Worm (Caenorhabditis elegans) whole organism, L1 larva: ENCODE measurements around the gene mdt-26.

Experiments used
- C16A3.4 ChIP-seq: fragments of 150-350 bp; optimal IDR thresholded peaks from 2 replicates; lab custom pipeline; 2014; ENCODE audit warnings: missing biosample characterization, missing genetic modification characterization
- Y116A8C.19 ChIP-seq: sonication (generic microtip); optimal IDR thresholded peaks from 2 replicates; lab custom pipeline; 2016; ENCODE audit warnings: missing compliant biosample characterization, missing genetic modification characterization, borderline replicate concordance
- alr-1 ChIP-seq: fragments of 200-800 bp; sonication (Bioruptor generic); optimal IDR thresholded peaks from 2 replicates; lab custom pipeline; 2018; ENCODE audit warnings: borderline replicate concordance, mild to moderate bottlenecking, missing genetic modification characterization, missing compliant biosample characterization
- blmp-1 ChIP-seq: fragments of 150-350 bp; optimal IDR thresholded peaks from 2 replicates; lab custom pipeline; 2014; ENCODE audit warnings: missing biosample characterization, missing genetic modification characterization
- ceh-63 ChIP-seq: fragments of 200-800 bp; sonication (Bioruptor generic); optimal IDR thresholded peaks from 2 replicates; lab custom pipeline; 2018; ENCODE audit warnings: mild to moderate bottlenecking, missing genetic modification characterization, missing compliant biosample characterization
- ceh-82 ChIP-seq, 3 experiments: fragments of 150-350 bp in 1 of 3; sonication (generic microtip) in 2 of 3; optimal IDR thresholded peaks; 2 replicates each; lab custom pipeline; 2014 to 2017; ENCODE audit warnings: missing biosample characterization in 3 of 3, missing genetic modification characterization in 3 of 3
- ceh-88 ChIP-seq: fragments of 200-800 bp; sonication (Bioruptor generic); IDR thresholded peaks from 2 replicates; pipeline ENCODE4 v1.3.6; 2022; ENCODE audit warnings: missing genetic modification characterization, missing compliant biosample characterization
- dpl-1 ChIP-seq, 3 experiments: fragments of 150-350 bp in 2 of 3; sonication (generic microtip) in 1 of 3; optimal IDR thresholded peaks; 2 replicates each; lab custom pipeline; 2014 to 2017; ENCODE audit warnings: missing biosample characterization in 3 of 3, missing genetic modification characterization in 3 of 3, missing genetic modification reagents in 3 of 3
- efl-1 ChIP-seq, 4 experiments: fragments of 150-350 bp; optimal IDR thresholded peaks in 3 of 4; peaks in 1 of 4; 1 replicate in 1 of 4; 2 replicates in 3 of 4; lab custom pipeline; 2014; ENCODE audit warnings: missing biosample characterization in 2 of 4, missing genetic modification characterization in 2 of 4, missing genetic modification reagents in 2 of 4
- elt-2 ChIP-seq: sonication (generic microtip); optimal IDR thresholded peaks from 2 replicates; lab custom pipeline; 2016; ENCODE audit warnings: missing genetic modification characterization, mild to moderate bottlenecking, inconsistent platforms, missing compliant biosample characterization, missing genetic modification reagents
- elt-3 ChIP-seq, 6 experiments: fragments of 150-350 bp in 1 of 6; sonication (generic microtip); optimal IDR thresholded peaks; 2 replicates each; lab custom pipeline; 2017 to 2018; ENCODE audit warnings: missing biosample characterization in 6 of 6, missing genetic modification characterization in 6 of 6, inconsistent platforms in 1 of 6
- ets-5 ChIP-seq: fragments of 200-800 bp; sonication (Bioruptor generic); IDR thresholded peaks from 2 replicates; pipeline ENCODE4 v1.3.6; 2022; ENCODE audit warnings: missing genetic modification characterization, missing compliant biosample characterization
- fkh-10 ChIP-seq: sonication (generic microtip); optimal IDR thresholded peaks from 2 replicates; lab custom pipeline; 2017; ENCODE audit warnings: missing biosample characterization, missing genetic modification reagents, missing genetic modification characterization
- fkh-4 ChIP-seq: sonication (generic microtip); optimal IDR thresholded peaks from 2 replicates; lab custom pipeline; 2016; ENCODE audit warnings: missing compliant biosample characterization, missing genetic modification characterization, borderline replicate concordance
- fkh-8 ChIP-seq: sonication (generic microtip); optimal IDR thresholded peaks from 2 replicates; lab custom pipeline; 2016; ENCODE audit warnings: mild to moderate bottlenecking, missing genetic modification characterization, missing compliant biosample characterization
- lin-13 ChIP-seq: fragments of 150-350 bp; optimal IDR thresholded peaks from 2 replicates; lab custom pipeline; 2014; ENCODE audit warnings: missing biosample characterization, missing genetic modification reagents, missing genetic modification characterization
- lin-14 ChIP-seq: fragments of 200-800 bp; sonication (Bioruptor generic); optimal IDR thresholded peaks from 2 replicates; lab custom pipeline; 2018; ENCODE audit warnings: mild to moderate bottlenecking, missing genetic modification characterization, moderate library complexity, missing compliant biosample characterization
- lin-35 ChIP-seq, 2 experiments: fragments of 150-350 bp; optimal IDR thresholded peaks; 2 replicates each; lab custom pipeline; 2014; ENCODE audit warnings: missing biosample characterization in 2 of 2, missing genetic modification characterization in 2 of 2, missing genetic modification reagents in 2 of 2
- lin-39 ChIP-seq: fragments of 150-350 bp; optimal IDR thresholded peaks from 2 replicates; lab custom pipeline; 2014; ENCODE audit warnings: missing biosample characterization, missing genetic modification reagents, missing genetic modification characterization
- lsy-2 ChIP-seq, 2 experiments: fragments of 150-350 bp; optimal IDR thresholded peaks; 2 replicates each; lab custom pipeline; 2014; ENCODE audit warnings: missing biosample characterization in 2 of 2, missing genetic modification characterization in 2 of 2
- mdl-1 ChIP-seq, 2 experiments: fragments of 150-350 bp; optimal IDR thresholded peaks; 2 replicates each; lab custom pipeline; 2014 to 2017; ENCODE audit warnings: missing biosample characterization in 2 of 2, missing genetic modification characterization in 2 of 2, inconsistent platforms in 1 of 2
- mef-2 ChIP-seq: fragments of 150-350 bp; optimal IDR thresholded peaks from 2 replicates; lab custom pipeline; 2014; ENCODE audit warnings: missing biosample characterization, missing genetic modification characterization
- mep-1 ChIP-seq: fragments of 150-350 bp; optimal IDR thresholded peaks from 2 replicates; lab custom pipeline; 2014; ENCODE audit warnings: missing biosample characterization, missing genetic modification characterization
- nhr-11 ChIP-seq: fragments of 150-350 bp; optimal IDR thresholded peaks from 2 replicates; lab custom pipeline; 2014; ENCODE audit warnings: missing biosample characterization, missing genetic modification characterization
- nhr-12 ChIP-seq: sonication (generic microtip); optimal IDR thresholded peaks from 2 replicates; lab custom pipeline; 2017; ENCODE audit warnings: missing biosample characterization, missing genetic modification characterization
- nhr-19 ChIP-seq: fragments of 200-800 bp; sonication (Bioruptor generic); conservative IDR thresholded peaks from 2 replicates; pipeline ENCODE4 v1.3.6; 2022; ENCODE audit warnings: missing genetic modification characterization, missing compliant biosample characterization
- nhr-20 ChIP-seq: sonication (generic microtip); optimal IDR thresholded peaks from 2 replicates; lab custom pipeline; 2016; ENCODE audit warnings: mild to moderate bottlenecking, missing genetic modification characterization, missing compliant biosample characterization
- nhr-47 ChIP-seq: sonication (generic microtip); optimal IDR thresholded peaks from 2 replicates; lab custom pipeline; 2016; ENCODE audit warnings: mild to moderate bottlenecking, missing genetic modification characterization, moderate library complexity, missing compliant biosample characterization
- nhr-71 ChIP-seq: sonication (generic microtip); optimal IDR thresholded peaks from 2 replicates; lab custom pipeline; 2016; ENCODE audit warnings: mild to moderate bottlenecking, missing genetic modification characterization, moderate library complexity, missing compliant biosample characterization
- nhr-76 ChIP-seq: sonication (generic microtip); optimal IDR thresholded peaks from 2 replicates; lab custom pipeline; 2017; ENCODE audit warnings: missing biosample characterization, missing genetic modification characterization
- nhr-84 ChIP-seq: sonication (generic microtip); optimal IDR thresholded peaks from 2 replicates; lab custom pipeline; 2017; ENCODE audit warnings: missing biosample characterization, missing genetic modification characterization
- nhr-85 ChIP-seq: sonication (generic microtip); peaks from one replicate; lab custom pipeline; 2016; ENCODE audit warnings: missing genetic modification characterization, inconsistent platforms, missing compliant biosample characterization
- pag-3 ChIP-seq: sonication (generic microtip); optimal IDR thresholded peaks from 2 replicates; lab custom pipeline; 2017; ENCODE audit warnings: missing genetic modification characterization, mild to moderate bottlenecking, missing compliant biosample characterization, antibody characterized with exemption, borderline replicate concordance; ENCODE audit not compliant: insufficient read depth
- rnt-1 ChIP-seq: sonication (generic microtip); optimal IDR thresholded peaks from 2 replicates; lab custom pipeline; 2016; ENCODE audit warnings: mild to moderate bottlenecking, missing genetic modification characterization, moderate library complexity, missing compliant biosample characterization
- skn-1 ChIP-seq: fragments of 150-350 bp; optimal IDR thresholded peaks from 2 replicates; lab custom pipeline; 2014; ENCODE audit warnings: missing biosample characterization, missing genetic modification characterization
- snpc-4 ChIP-seq: fragments of 150-350 bp; optimal IDR thresholded peaks from 2 replicates; lab custom pipeline; 2014; ENCODE audit warnings: missing biosample characterization, missing genetic modification characterization
- snu-23 ChIP-seq: sonication (generic microtip); optimal IDR thresholded peaks from 2 replicates; lab custom pipeline; 2016; ENCODE audit warnings: missing genetic modification characterization, missing compliant biosample characterization
- swsn-7 ChIP-seq: sonication (generic microtip); optimal IDR thresholded peaks from 2 replicates; lab custom pipeline; 2016; ENCODE audit warnings: missing genetic modification characterization, missing compliant biosample characterization
- tbx-2 ChIP-seq: sonication (generic microtip); optimal IDR thresholded peaks from 2 replicates; lab custom pipeline; 2016; ENCODE audit warnings: missing genetic modification characterization, missing compliant biosample characterization
- tlp-1 ChIP-seq: fragments of 150-350 bp; optimal IDR thresholded peaks from 2 replicates; lab custom pipeline; 2014; ENCODE audit warnings: missing biosample characterization, missing genetic modification characterization
- unc-130 ChIP-seq: fragments of 150-350 bp; optimal IDR thresholded peaks from 2 replicates; lab custom pipeline; 2017; ENCODE audit warnings: missing biosample characterization, missing genetic modification characterization, inconsistent platforms
- unc-30 ChIP-seq: sonication (generic microtip); optimal IDR thresholded peaks from 2 replicates; lab custom pipeline; 2017; ENCODE audit warnings: missing biosample characterization, missing genetic modification characterization
- unc-62 ChIP-seq: fragments of 150-350 bp; optimal IDR thresholded peaks from 2 replicates; lab custom pipeline; 2014; ENCODE audit warnings: missing biosample characterization, missing genetic modification reagents, missing genetic modification characterization
- vab-15 ChIP-seq: sonication (generic microtip); optimal IDR thresholded peaks from 2 replicates; lab custom pipeline; 2017; ENCODE audit warnings: missing genotype, mild to moderate bottlenecking, missing genetic modification characterization, missing compliant biosample characterization
- zip-4 ChIP-seq: fragments of 200-800 bp; sonication (Bioruptor generic); optimal IDR thresholded peaks from 2 replicates; lab custom pipeline; 2018; ENCODE audit warnings: mild to moderate bottlenecking, missing genetic modification characterization, moderate library complexity, missing compliant biosample characterization
- ztf-4 ChIP-seq: fragments of 150-350 bp; optimal IDR thresholded peaks from 2 replicates; lab custom pipeline; 2014; ENCODE audit warnings: missing biosample characterization, missing genetic modification characterization

mdt-26 gene

ce11 chrII:5698254-5698653 lies 37.3 kb downstream of the mdt-26 start:
- peak; percentile 19 for TF ChIP-seq fkh-8 (tag; lab: Kevin White, UChicago)
- TF ChIP-seq lin-14 (GFP tag; lab: Kevin White, UChicago): peak; percentile 85
- TF ChIP-seq mef-2 (tag; lab: Kevin White, UChicago): no peak
- peak; percentile 38 for TF ChIP-seq blmp-1 (tag; lab: Kevin White, UChicago)
- peak; percentile 33 for TF ChIP-seq nhr-47 (tag; lab: Kevin White, UChicago)
- TF ChIP-seq alr-1 (tag; lab: Kevin White, UChicago): no peak
- no peak for TF ChIP-seq Y116A8C.19 (tag; lab: Kevin White, UChicago)
- peak; percentile 52 for TF ChIP-seq mep-1 (tag; lab: Kevin White, UChicago)
- TF ChIP-seq fkh-4 (tag; lab: Kevin White, UChicago): no peak
- peak; percentile 36 for TF ChIP-seq nhr-11
- peak; percentile 77 for TF ChIP-seq snu-23
- peak in 2 of 3 experiments; percentile 23 to 44 for TF ChIP-seq dpl-1 (GFP tag; optimal IDR thresholded peaks at IDR 0.05; lab: Kevin White, UChicago)
- TF ChIP-seq lin-35 (GFP tag; optimal IDR thresholded peaks at IDR 0.05; lab: Kevin White, UChicago): peak; percentile 27 to 72
- peak; percentile 88 for TF ChIP-seq nhr-71 (tag; lab: Kevin White, UChicago)
- TF ChIP-seq nhr-85 (tag; lab: Kevin White, UChicago): peak; percentile 56
- TF ChIP-seq vab-15 (tag; lab: Kevin White, UChicago): peak; percentile 46
- TF ChIP-seq elt-2 (tag; lab: Kevin White, UChicago): peak; percentile 51
- TF ChIP-seq ceh-63 (GFP tag; lab: Kevin White, UChicago): no peak
- peak; percentile 57 for TF ChIP-seq rnt-1 (tag; lab: Kevin White, UChicago)
- peak; percentile 82 for TF ChIP-seq nhr-19
- TF ChIP-seq elt-3 (tag; optimal IDR thresholded peaks at IDR 0.05; lab: Kevin White, UChicago): peak in 2 of 6 experiments; percentile 51 to 85
- peak; percentile 44 to 55 for TF ChIP-seq lsy-2 (tag; optimal IDR thresholded peaks at IDR 0.05; lab: Kevin White, UChicago)
- peak; percentile 25 for TF ChIP-seq swsn-7 (tag; lab: Kevin White, UChicago)
- TF ChIP-seq tbx-2: peak; percentile 57
- no peak for TF ChIP-seq unc-62 (GFP tag; lab: Kevin White, UChicago)
- peak; percentile 4 for TF ChIP-seq skn-1
- peak; percentile 35 for TF ChIP-seq ztf-4 (tag; lab: Kevin White, UChicago)
- TF ChIP-seq mdl-1 (tag; optimal IDR thresholded peaks at IDR 0.05; lab: Kevin White, UChicago): peak in 1 of 2 experiments; percentile 26
- no peak for TF ChIP-seq zip-4 (GFP tag; lab: Kevin White, UChicago)
- TF ChIP-seq nhr-20 (tag; lab: Kevin White, UChicago): peak; percentile 77
- peak; percentile 81 for TF ChIP-seq pag-3 (tag; lab: Kevin White, UChicago)
- TF ChIP-seq unc-130 (tag; lab: Kevin White, UChicago): peak; percentile 81
- peak; percentile 57 for TF ChIP-seq lin-13 (GFP tag; lab: Kevin White, UChicago)
- TF ChIP-seq C16A3.4: peak; percentile 50

- TF ChIP-seq nhr-71 (tag; lab: Kevin White, UChicago) (peak; percentile 39), lin-14 (GFP tag; lab: Kevin White, UChicago) (peak; percentile 6), nhr-19 (peak; percentile 10), lsy-2 (tag; optimal IDR thresholded peaks at IDR 0.05; lab: Kevin White, UChicago) (peak; percentile 2 to 4), fkh-10 (GFP tag; lab: Kevin White, UChicago) (no peak), rnt-1 (tag; lab: Kevin White, UChicago) (peak; percentile 44), unc-130 (tag; lab: Kevin White, UChicago) (no peak), snpc-4 (tag; lab: Kevin White, UChicago) (peak; percentile 57), nhr-20 (tag; lab: Kevin White, UChicago) (peak; percentile 19), snu-23 (peak; percentile 33), blmp-1 (tag; lab: Kevin White, UChicago) (peak; percentile 20)
These were observed 37.9 kb downstream of the mdt-26 start, which contains the start of the genes C25H3.10 and C25H3.1 for ce11 chrII:5698869-5699268. Gene C25H3.10 (minus strand): TSS chrII:5698969. Gene C25H3.1 (plus strand): TSS chrII:5699071.

ce11 chrII:5701485-5701884 lies 40.5 kb downstream of the mdt-26 start:
- TF ChIP-seq unc-30 (tag; lab: Kevin White, UChicago) (no peak), snu-23 (peak; percentile 84), efl-1 (optimal IDR thresholded peaks at IDR 0.05; lab: Kevin White, UChicago) (peak; percentile 56 to 69), efl-1 (GFP tag; optimal IDR thresholded peaks at IDR 0.05 in 1 of 2; lab: Kevin White, UChicago) (peak; percentile 32 to 95), tlp-1 (tag; lab: Kevin White, UChicago) (no peak), ceh-82 (tag; optimal IDR thresholded peaks at IDR 0.05; lab: Kevin White, UChicago) (peak; percentile 44 to 80 (median 70)), nhr-84 (no peak), mep-1 (tag; lab: Kevin White, UChicago) (peak; percentile 51), lin-13 (GFP tag; lab: Kevin White, UChicago) (peak; percentile 53), swsn-7 (tag; lab: Kevin White, UChicago) (peak; percentile 78), mdl-1 (tag; optimal IDR thresholded peaks at IDR 0.05; lab: Kevin White, UChicago) (peak in 1 of 2 experiments; percentile 73), nhr-12 (tag; lab: Kevin White, UChicago) (no peak), lin-39 (tag; lab: Kevin White, UChicago) (peak; percentile 87), nhr-76 (tag; lab: Kevin White, UChicago) (no peak), ceh-88 (GFP tag; lab: Robert Waterston, UW) (no peak), ets-5 (no peak), blmp-1 (tag; lab: Kevin White, UChicago) (peak; percentile 17)
